Worm (Caenorhabditis elegans) whole organism, L4 larva: Measurements from ENCODE around the gene mlt-9.

Experiments used
- D1046.2 ChIP-seq: fragments of 200-800 bp; sonication (Bioruptor generic); IDR thresholded peaks from 2 replicates; pipeline ENCODE4 v1.3.6; 2022; ENCODE audit warnings: missing genetic modification characterization, missing compliant biosample characterization
- F10B5.3 ChIP-seq: sonication (generic microtip); optimal IDR thresholded peaks from 2 replicates; lab custom pipeline; 2016; ENCODE audit warnings: mild to moderate bottlenecking, missing genetic modification characterization, missing compliant biosample characterization
- F26F4.8 ChIP-seq: fragments of 200-800 bp; sonication (Bioruptor generic); conservative IDR thresholded peaks from 2 replicates; pipeline ENCODE4 v1.3.6; 2022; ENCODE audit warnings: missing genetic modification characterization, missing compliant biosample characterization
- R02D3.7 ChIP-seq: fragments of 150-350 bp; sonication (generic microtip); optimal IDR thresholded peaks from 3 replicates; lab custom pipeline; 2014; ENCODE audit warnings: missing biosample characterization, missing genetic modification characterization
- T26A8.4 ChIP-seq: fragments of 200-800 bp; sonication (Bioruptor generic); IDR thresholded peaks from 2 replicates; pipeline ENCODE4 v1.3.6; 2022; ENCODE audit warnings: missing genetic modification characterization, missing compliant biosample characterization
- Y75B8A.6 ChIP-seq: fragments of 200-800 bp; sonication (Bioruptor generic); IDR thresholded peaks from 2 replicates; pipeline ENCODE4 v1.3.6; 2022; ENCODE audit warnings: missing genetic modification reagents, missing genetic modification characterization, missing compliant biosample characterization
- ZK337.2 ChIP-seq: fragments of 200-800 bp; sonication (Bioruptor generic); IDR thresholded peaks from 2 replicates; pipeline ENCODE4 v1.3.6; 2022; ENCODE audit warnings: missing genetic modification reagents, missing genetic modification characterization, missing compliant biosample characterization
- aha-1 ChIP-seq: fragments of 150-350 bp; peaks from one replicate; lab custom pipeline; 2014; ENCODE audit warnings: missing biosample characterization, missing genetic modification characterization
- aly-2 ChIP-seq: sonication (generic microtip); optimal IDR thresholded peaks from 2 replicates; lab custom pipeline; 2018; ENCODE audit warnings: missing biosample characterization, missing genetic modification characterization
- ceh-20 ChIP-seq: fragments of 200-800 bp; sonication (Bioruptor generic); IDR thresholded peaks from 2 replicates; pipeline ENCODE4 v1.3.6; 2022; ENCODE audit warnings: missing genetic modification reagents, missing genetic modification characterization, missing compliant biosample characterization
- daf-16 ChIP-seq, 3 experiments: sonication (generic microtip); optimal IDR thresholded peaks; 2 replicates each; lab custom pipeline; 2016 to 2017; ENCODE audit warnings: missing genetic modification characterization in 3 of 3, missing genetic modification reagents in 3 of 3, mild to moderate bottlenecking in 2 of 3, missing compliant biosample characterization in 2 of 3, missing biosample characterization in 1 of 3, moderate library complexity in 1 of 3
- daf-19 ChIP-seq: fragments of 200-800 bp; sonication (Bioruptor generic); conservative IDR thresholded peaks from 2 replicates; pipeline ENCODE4 v1.3.6; 2022; ENCODE audit warnings: missing genetic modification characterization, missing compliant biosample characterization
- daf-8 ChIP-seq: fragments of 200-800 bp; sonication (Bioruptor generic); IDR thresholded peaks from 2 replicates; pipeline ENCODE4 v1.3.6; 2022; ENCODE audit warnings: missing genetic modification characterization, missing compliant biosample characterization
- dmd-6 ChIP-seq: fragments of 200-800 bp; sonication (Bioruptor generic); IDR thresholded peaks from 2 replicates; pipeline ENCODE4 v1.3.6; 2022; ENCODE audit warnings: missing genetic modification reagents, missing genetic modification characterization, missing compliant biosample characterization
- dmd-9 ChIP-seq: fragments of 200-800 bp; sonication (Bioruptor generic); IDR thresholded peaks from 2 replicates; pipeline ENCODE4 v1.3.6; 2022; ENCODE audit warnings: missing genetic modification reagents, missing genetic modification characterization, missing compliant biosample characterization
- dve-1 ChIP-seq: sonication (generic microtip); optimal IDR thresholded peaks from 2 replicates; lab custom pipeline; 2017; ENCODE audit warnings: antibody characterized with exemption, mild to moderate bottlenecking, missing genetic modification characterization, missing compliant biosample characterization; ENCODE audit not compliant: insufficient read depth
- egl-43 ChIP-seq: fragments of 200-800 bp; sonication (Bioruptor generic); IDR thresholded peaks from 2 replicates; pipeline ENCODE4 v1.3.6; 2022; ENCODE audit warnings: missing genetic modification reagents, missing genetic modification characterization, missing compliant biosample characterization
- gei-8 ChIP-seq: fragments of 200-800 bp; sonication (Bioruptor generic); optimal IDR thresholded peaks from 2 replicates; lab custom pipeline; 2018; ENCODE audit warnings: mild to moderate bottlenecking, missing genetic modification characterization, missing compliant biosample characterization
- hlh-11 ChIP-seq: fragments of 200-800 bp; sonication (Bioruptor generic); optimal IDR thresholded peaks from 2 replicates; lab custom pipeline; 2018; ENCODE audit warnings: mild to moderate bottlenecking, missing genetic modification characterization, missing compliant biosample characterization
- hlh-30 ChIP-seq: sonication (generic microtip); optimal IDR thresholded peaks from 2 replicates; lab custom pipeline; 2017; ENCODE audit warnings: antibody characterized with exemption, mild to moderate bottlenecking, missing genetic modification characterization, missing compliant biosample characterization; ENCODE audit not compliant: insufficient read depth
- hmg-1.1 ChIP-seq: fragments of 200-800 bp; sonication (Bioruptor generic); IDR thresholded peaks from 2 replicates; pipeline ENCODE4 v1.3.6; 2022; ENCODE audit warnings: missing genetic modification reagents, missing genetic modification characterization, missing compliant biosample characterization
- lin-38 ChIP-seq: fragments of 200-800 bp; sonication (Bioruptor generic); IDR thresholded peaks from 2 replicates; pipeline ENCODE4 v1.3.6; 2022; ENCODE audit warnings: missing genetic modification reagents, missing genetic modification characterization, missing compliant biosample characterization
- lsy-2 ChIP-seq, 2 experiments: fragments of 150-350 bp in 1 of 2; sonication (generic microtip) in 1 of 2; optimal IDR thresholded peaks; 2 replicates each; lab custom pipeline; 2014 to 2017; ENCODE audit warnings: missing biosample characterization in 2 of 2, missing genetic modification characterization in 2 of 2
- madf-9 ChIP-seq: fragments of 200-800 bp; sonication (Bioruptor generic); conservative IDR thresholded peaks from 2 replicates; pipeline ENCODE4 v1.3.6; 2022; ENCODE audit warnings: missing genetic modification reagents, missing genetic modification characterization, missing compliant biosample characterization
- mep-1 ChIP-seq: fragments of 150-350 bp; sonication (generic microtip); optimal IDR thresholded peaks from 3 replicates; lab custom pipeline; 2014; ENCODE audit warnings: missing biosample characterization, missing genetic modification characterization
- mes-2 ChIP-seq: sonication (generic microtip); optimal IDR thresholded peaks from 2 replicates; lab custom pipeline; 2016; ENCODE audit warnings: missing genotype, mild to moderate bottlenecking, missing genetic modification characterization, missing compliant biosample characterization; ENCODE audit not compliant: poor library complexity, severe bottlenecking
- mxl-3 ChIP-seq: fragments of 200-800 bp; sonication (Bioruptor generic); optimal IDR thresholded peaks from 2 replicates; lab custom pipeline; 2018; ENCODE audit warnings: mild to moderate bottlenecking, missing genetic modification characterization, missing compliant biosample characterization
- nhr-111 ChIP-seq: fragments of 200-800 bp; sonication (Bioruptor generic); optimal IDR thresholded peaks from 2 replicates; lab custom pipeline; 2018; ENCODE audit warnings: mild to moderate bottlenecking, missing genetic modification characterization, missing compliant biosample characterization
- nhr-28 ChIP-seq: fragments of 150-350 bp; optimal IDR thresholded peaks from 2 replicates; lab custom pipeline; 2014; ENCODE audit warnings: missing biosample characterization, missing genetic modification characterization
- nhr-41 ChIP-seq: fragments of 200-800 bp; sonication (Bioruptor generic); IDR thresholded peaks from 2 replicates; pipeline ENCODE4 v1.3.6; 2022; ENCODE audit warnings: missing genetic modification reagents, missing genetic modification characterization, missing compliant biosample characterization
- nhr-6 ChIP-seq: fragments of 150-350 bp; optimal IDR thresholded peaks from 2 replicates; lab custom pipeline; 2014; ENCODE audit warnings: missing biosample characterization, missing genetic modification characterization
- nhr-77 ChIP-seq: fragments of 150-350 bp; optimal IDR thresholded peaks from 2 replicates; lab custom pipeline; 2014; ENCODE audit warnings: missing biosample characterization, missing genetic modification characterization
- pqm-1 ChIP-seq: sonication (generic microtip); optimal IDR thresholded peaks from 2 replicates; lab custom pipeline; 2017; ENCODE audit warnings: missing biosample characterization, missing genetic modification characterization
- rbr-2 ChIP-seq: sonication (generic microtip); optimal IDR thresholded peaks from 2 replicates; lab custom pipeline; 2016; ENCODE audit warnings: missing genotype, missing genetic modification characterization, missing compliant biosample characterization
- snpc-4 ChIP-seq: fragments of 150-350 bp; optimal IDR thresholded peaks from 2 replicates; lab custom pipeline; 2014; ENCODE audit warnings: missing biosample characterization, missing genetic modification characterization
- spr-1 ChIP-seq: sonication (generic microtip); optimal IDR thresholded peaks from 2 replicates; lab custom pipeline; 2016; ENCODE audit warnings: mild to moderate bottlenecking, missing genetic modification characterization, missing compliant biosample characterization
- unc-130 ChIP-seq: sonication (generic microtip); optimal IDR thresholded peaks from 2 replicates; lab custom pipeline; 2016; ENCODE audit warnings: missing genetic modification reagents, missing genetic modification characterization, missing compliant biosample characterization
- unc-39 ChIP-seq: sonication (generic microtip); optimal IDR thresholded peaks from 2 replicates; lab custom pipeline; 2017; ENCODE audit warnings: missing biosample characterization, missing genetic modification characterization
- unc-62 ChIP-seq, 3 experiments: fragments of 150-350 bp in 1 of 3; sonication (generic microtip); optimal IDR thresholded peaks in 2 of 3; peaks in 1 of 3; 1 replicate in 1 of 3; 2 replicates in 2 of 3; lab custom pipeline; 2014 to 2017; ENCODE audit warnings: missing biosample characterization in 3 of 3, missing genetic modification characterization in 3 of 3, missing genetic modification reagents in 3 of 3, missing genotype in 1 of 3
- zfp-3 ChIP-seq: fragments of 200-800 bp; sonication (Bioruptor generic); conservative IDR thresholded peaks from 2 replicates; pipeline ENCODE4 v1.3.6; 2022; ENCODE audit warnings: missing genetic modification reagents, missing genetic modification characterization, missing compliant biosample characterization
- zip-2 ChIP-seq: fragments of 150-350 bp; optimal IDR thresholded peaks from 2 replicates; lab custom pipeline; 2014; ENCODE audit warnings: missing biosample characterization, missing genetic modification characterization

The mlt-9 gene

ce11 chrX:15104963-15105493, 2.6 kb downstream of the mlt-9 start (continued):
- TF ChIP-seq madf-9, result no peak
- TF ChIP-seq mep-1, result no peak
- TF ChIP-seq ceh-20 (GFP tag; lab: Robert Waterston, UW), result no peak
- peak; percentile 24 for TF ChIP-seq mes-2
- no peak for TF ChIP-seq zip-2 (tag; lab: Kevin White, UChicago)
- TF ChIP-seq nhr-41, result no peak
- TF ChIP-seq F10B5.3 (tag; lab: Kevin White, UChicago), result no peak
- TF ChIP-seq T26A8.4 (GFP tag; lab: Robert Waterston, UW), result no peak
- TF ChIP-seq gei-8, result no peak
- TF ChIP-seq daf-16 (GFP tag; optimal IDR thresholded peaks at IDR 0.05; lab: Kevin White, UChicago), result peak in 1 of 2 experiments; percentile 3
- no peak for TF ChIP-seq daf-16 (tag; optimal IDR thresholded peaks at IDR 0.05; lab: Kevin White, UChicago)
- no peak for TF ChIP-seq snpc-4 (tag; lab: Kevin White, UChicago)

- peak in 1 of 2 experiments; percentile 96 for TF ChIP-seq unc-62 (GFP tag; optimal IDR thresholded peaks at IDR 0.05 in 1 of 2; lab: Kevin White, UChicago)
- no peak for TF ChIP-seq unc-62 (tag; optimal IDR thresholded peaks at IDR 0.05; lab: Kevin White, UChicago)
- TF ChIP-seq nhr-111, result no peak
Measured at ce11 chrX:15103481-15103880, 4.1 kb downstream of the mlt-9 start.

ce11 chrX:15100369-15100963, 7.1 kb downstream of the mlt-9 start, which contains the start of gene dhhc-1:
dhhc-1 (minus strand) TSS chrX:15100419.
- TF ChIP-seq mes-2 (peak; percentile 49), D1046.2 (GFP tag; lab: Robert Waterston, UW) (no peak), spr-1 (tag; lab: Kevin White, UChicago) (no peak), mep-1 (peak; percentile 43), unc-62 (GFP tag; optimal IDR thresholded peaks at IDR 0.05 in 1 of 2; lab: Kevin White, UChicago) (peak in 1 of 2 experiments; percentile 75), unc-62 (tag; optimal IDR thresholded peaks at IDR 0.05; lab: Kevin White, UChicago) (no peak), rbr-2 (tag; lab: Kevin White, UChicago) (peak; percentile 42), pqm-1 (peak; percentile 48), dmd-6 (peak; percentile 46; the same call in 1 of the 2 replicates), lsy-2 (tag; optimal IDR thresholded peaks at IDR 0.05; lab: Kevin White, UChicago) (peak in 1 of 2 experiments; percentile 23), dmd-9 (GFP tag; lab: Robert Waterston, UW) (no peak), daf-16 (GFP tag; optimal IDR thresholded peaks at IDR 0.05; lab: Kevin White, UChicago) (peak in 1 of 2 experiments; percentile 16), daf-16 (tag; optimal IDR thresholded peaks at IDR 0.05; lab: Kevin White, UChicago) (peak; percentile 31), unc-39 (tag; lab: Kevin White, UChicago) (no peak), hlh-11 (tag; lab: Kevin White, UChicago) (peak; percentile 52), nhr-28 (tag; lab: Kevin White, UChicago) (peak; percentile 34), egl-43 (GFP tag; lab: Robert Waterston, UW) (0 out of 2 replicates have a peak, but pooled peaks have one; percentile 3), daf-19 (GFP tag; lab: Robert Waterston, UW) (no peak), nhr-41 (peak; percentile 74; the same call in 1 of the 2 replicates), hmg-1.1 (GFP tag; lab: Robert Waterston, UW) (peak; percentile 80), aha-1 (peak; percentile 58), mxl-3 (GFP tag; lab: Kevin White, UChicago) (peak; percentile 33), nhr-6 (tag; lab: Kevin White, UChicago) (peak; percentile 10), hlh-30 (tag; lab: Kevin White, UChicago) (peak; percentile 33)

- no peak for TF ChIP-seq aly-2 (tag; lab: Kevin White, UChicago)
- TF ChIP-seq ZK337.2 (GFP tag; lab: Robert Waterston, UW), result no peak
- no peak for TF ChIP-seq Y75B8A.6
- peak; percentile 51 for TF ChIP-seq dmd-6
- no peak for TF ChIP-seq F26F4.8
- TF ChIP-seq lin-38 (GFP tag; lab: Robert Waterston, UW), result no peak
- TF ChIP-seq dve-1 (tag; lab: Kevin White, UChicago), result peak; percentile 35
- no peak for TF ChIP-seq daf-16 (GFP tag; optimal IDR thresholded peaks at IDR 0.05; lab: Kevin White, UChicago)
- TF ChIP-seq daf-16 (tag; optimal IDR thresholded peaks at IDR 0.05; lab: Kevin White, UChicago), result peak; percentile 52
- peak; percentile 45 for TF ChIP-seq nhr-28 (tag; lab: Kevin White, UChicago)
- TF ChIP-seq hlh-11 (tag; lab: Kevin White, UChicago), result peak; percentile 27
- TF ChIP-seq zfp-3, result no peak
- no peak for TF ChIP-seq daf-8 (GFP tag; lab: Robert Waterston, UW)
- TF ChIP-seq unc-130 (GFP tag; lab: Kevin White, UChicago), result no peak
- TF ChIP-seq nhr-77 (tag; lab: Kevin White, UChicago), result peak; percentile 10
- peak; percentile 94 for TF ChIP-seq pqm-1
- TF ChIP-seq mes-2, result no peak
- no peak for TF ChIP-seq R02D3.7 (tag; lab: Kevin White, UChicago)
Measured at ce11 chrX:15097763-15098162, 9.8 kb downstream of the mlt-9 start, which contains the start of gene F09B12.3. F09B12.3 (minus strand) TSS chrX:15097954.
